Fruit fly (Drosophila melanogaster) whole organism: ENCODE data around the gene CG42445.

Source experiments
- CG8478 ChIP-seq: fragments of >200 bp; optimal IDR thresholded peaks from 2 replicates; lab custom pipeline; 2018; ENCODE audit warnings: inconsistent platforms
- Dll ChIP-seq: fragments of >200 bp; optimal IDR thresholded peaks from 2 replicates; lab custom pipeline; 2017
- EcR ChIP-seq, 2 experiments: fragments of >200 bp; optimal IDR thresholded peaks; 2 replicates each; lab custom pipeline; 2017; ENCODE audit warnings: missing biosample characterization in 2 of 2, missing genetic modification characterization in 2 of 2, missing genetic modification reagents in 2 of 2
- pan ChIP-seq: fragments of >200 bp; optimal IDR thresholded peaks from 2 replicates; lab custom pipeline; 2017
- psq ChIP-seq: fragments of >200 bp; optimal IDR thresholded peaks from 2 replicates; lab custom pipeline; 2017
- usp ChIP-seq: fragments of >200 bp; optimal IDR thresholded peaks from 2 replicates; lab custom pipeline; 2017; ENCODE audit warnings: missing biosample characterization, missing genetic modification characterization, mixed read lengths

Gene CG42445

DNA sequence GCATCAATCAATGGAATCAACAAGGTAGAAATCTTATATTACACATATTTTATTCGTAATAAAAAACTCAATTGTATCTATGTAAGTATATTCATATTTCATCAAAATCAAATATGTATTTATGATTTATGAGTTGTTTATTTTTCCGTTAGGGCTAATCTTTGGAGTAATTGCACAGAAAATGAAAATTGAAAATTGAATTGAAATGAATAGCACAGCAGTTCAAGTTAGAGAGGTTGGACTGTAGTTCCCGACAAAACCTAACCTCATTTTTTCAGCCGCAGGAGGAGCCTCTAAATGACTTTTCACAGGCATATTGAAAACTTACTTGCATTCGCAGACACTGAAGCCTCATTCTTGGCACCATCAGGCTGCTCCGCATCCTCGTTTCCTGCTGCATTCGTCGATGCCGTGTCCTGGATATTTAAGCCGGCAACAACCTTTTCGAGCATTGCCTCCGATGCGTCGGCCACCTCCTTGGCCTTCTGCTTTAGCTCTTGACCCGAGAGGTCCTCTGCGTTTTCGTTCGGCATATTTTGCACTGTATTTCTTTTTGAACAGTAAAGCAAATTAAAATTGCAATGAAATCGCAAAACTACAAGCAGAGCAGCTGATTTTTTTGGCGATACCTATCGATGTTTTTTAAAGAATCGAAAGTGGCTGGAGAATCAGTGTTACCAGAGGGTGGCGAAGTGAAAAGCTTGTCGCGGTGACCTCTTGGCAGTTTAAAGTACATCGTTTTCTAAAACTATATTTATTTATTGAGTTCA lies 19.3 kb upstream of the CG42445 start, which contains the start of gene Nmt:
Nmt (minus strand) TSS at position 635 of the 770 bp plus-strand sequence.
- TF ChIP-seq EcR (GFP tag; optimal IDR thresholded peaks at IDR 0.05; lab: Kevin White, UChicago) (no peak), psq (no peak), CG8478 (lab: Kevin White, UChicago) (no peak), usp (GFP tag; lab: Kevin White, UChicago) (no peak), pan (lab: Kevin White, UChicago) (no peak), Dll (lab: Kevin White, UChicago) (no peak)

DNA sequence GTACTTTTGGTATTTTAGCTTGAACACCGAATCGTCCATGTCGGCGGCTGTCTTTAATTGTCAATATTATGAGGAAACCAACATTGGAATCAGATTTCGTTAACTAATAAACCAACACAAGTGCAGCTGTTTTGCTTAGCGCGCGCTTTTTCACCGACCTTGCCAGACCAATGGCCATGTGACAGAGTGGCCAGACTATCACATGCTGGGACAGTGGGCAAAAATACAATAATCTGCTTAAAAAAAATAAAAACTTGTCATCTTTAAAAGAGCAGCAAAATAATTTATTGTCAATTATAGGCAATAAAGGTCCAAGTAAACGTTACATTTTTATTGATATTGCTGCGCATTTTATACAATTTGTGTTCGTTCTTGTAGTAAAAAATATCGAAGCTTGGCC lies 17.1 kb upstream of the CG42445 start, which contains the start of gene RecQ4:
RecQ4 (minus strand) TSS at position 161 of the 400 bp plus-strand sequence.
- TF ChIP-seq psq (no peak), Dll (lab: Kevin White, UChicago) (no peak), usp (GFP tag; lab: Kevin White, UChicago) (no peak), pan (lab: Kevin White, UChicago) (no peak), EcR (GFP tag; optimal IDR thresholded peaks at IDR 0.05; lab: Kevin White, UChicago) (no peak), CG8478 (lab: Kevin White, UChicago) (no peak)

DNA sequence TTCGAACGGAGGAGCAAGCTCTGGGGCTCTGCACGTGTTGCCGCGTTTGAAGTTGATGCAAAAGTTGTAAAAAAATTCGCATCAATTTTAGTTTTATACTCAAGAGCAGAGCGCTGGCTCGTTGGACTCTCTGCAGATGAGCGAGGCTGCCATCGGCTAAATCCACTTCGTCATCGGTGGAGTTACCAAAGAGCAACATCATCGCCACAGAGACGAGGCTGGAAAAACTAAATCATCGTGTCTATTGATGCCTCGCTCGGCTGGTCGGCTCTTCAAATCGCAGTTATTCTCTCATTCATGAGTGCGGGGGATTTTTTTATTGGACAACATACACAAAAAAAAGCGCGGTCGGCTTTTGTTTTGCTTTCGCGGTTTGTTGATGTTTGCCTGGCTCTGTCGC lies 6.7 kb upstream of the CG42445 start, which contains the start of gene CG13675:
CG13675 (minus strand) TSS at position 83 of the 400 bp plus-strand sequence.
- TF ChIP-seq pan (lab: Kevin White, UChicago) (no peak), psq (no peak), Dll (lab: Kevin White, UChicago) (no peak), usp (GFP tag; lab: Kevin White, UChicago) (no peak), EcR (GFP tag; optimal IDR thresholded peaks at IDR 0.05; lab: Kevin White, UChicago) (no peak), CG8478 (lab: Kevin White, UChicago) (no peak)

DNA sequence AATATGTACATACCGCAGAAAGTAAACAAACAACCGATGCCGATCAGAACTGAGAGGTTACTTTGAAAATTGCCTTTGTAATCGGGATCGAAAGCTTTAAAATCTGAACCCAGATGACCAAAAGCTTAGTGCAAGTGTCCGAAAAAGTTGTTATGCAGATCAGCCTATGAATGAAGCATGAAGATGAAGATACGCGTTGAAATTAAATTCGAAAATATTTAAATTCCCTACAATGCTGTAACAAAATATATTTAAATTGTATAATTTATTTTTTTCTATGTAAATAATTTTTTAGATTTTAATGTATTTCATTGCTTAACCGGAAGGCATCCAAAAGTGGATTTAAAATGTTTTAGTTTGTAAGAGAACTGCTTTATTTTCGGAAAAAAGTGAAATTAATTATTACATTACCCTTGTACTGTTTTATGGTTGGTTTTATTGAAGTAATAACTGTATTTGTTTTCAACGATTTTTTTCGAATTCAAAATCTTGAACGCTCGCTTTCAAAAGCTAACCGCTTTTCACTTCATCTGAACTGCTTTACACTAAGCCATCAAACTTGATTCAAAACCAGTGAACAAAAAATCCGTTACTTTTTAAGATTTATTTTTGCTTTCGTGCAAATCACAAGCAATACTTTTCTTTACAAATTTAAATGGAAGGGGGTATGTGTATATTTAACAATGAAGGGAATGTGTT lies 1.2 kb upstream of the CG42445 start, which contains the start of gene CG43886:
CG43886 (minus strand) TSS at position 51 of the 699 bp plus-strand sequence.
- TF ChIP-seq EcR (GFP tag; optimal IDR thresholded peaks at IDR 0.05; lab: Kevin White, UChicago): no peak
- TF ChIP-seq pan (lab: Kevin White, UChicago): no peak
- no peak for TF ChIP-seq psq
- no peak for TF ChIP-seq Dll (lab: Kevin White, UChicago)
- no peak for TF ChIP-seq usp (GFP tag; lab: Kevin White, UChicago)
- no peak for TF ChIP-seq CG8478 (lab: Kevin White, UChicago)

DNA sequence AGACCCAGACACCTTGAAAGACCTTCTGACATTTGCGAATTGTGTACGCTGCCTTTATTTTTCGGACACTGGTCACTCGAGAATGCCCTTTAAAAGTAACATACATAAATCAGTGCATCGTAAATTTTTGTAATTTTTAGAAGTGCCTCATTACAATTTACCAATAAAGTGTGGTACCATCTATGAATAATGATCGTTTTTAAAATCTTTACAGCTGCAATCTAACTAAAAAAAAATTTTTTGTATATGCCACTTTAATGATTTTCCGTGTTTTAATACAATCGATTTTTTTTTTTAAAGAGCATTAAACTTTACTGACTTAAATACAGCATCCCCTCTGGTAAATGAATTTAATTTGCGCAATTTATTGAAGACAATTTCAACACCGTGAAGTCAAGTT lies 1.6 kb downstream of the CG42445 start:
- no peak for TF ChIP-seq psq
- no peak for TF ChIP-seq pan (lab: Kevin White, UChicago)
- TF ChIP-seq EcR (GFP tag; optimal IDR thresholded peaks at IDR 0.05; lab: Kevin White, UChicago): no peak
- no peak for TF ChIP-seq usp (GFP tag; lab: Kevin White, UChicago)
- TF ChIP-seq Dll (lab: Kevin White, UChicago): no peak
- no peak for TF ChIP-seq CG8478 (lab: Kevin White, UChicago)

DNA sequence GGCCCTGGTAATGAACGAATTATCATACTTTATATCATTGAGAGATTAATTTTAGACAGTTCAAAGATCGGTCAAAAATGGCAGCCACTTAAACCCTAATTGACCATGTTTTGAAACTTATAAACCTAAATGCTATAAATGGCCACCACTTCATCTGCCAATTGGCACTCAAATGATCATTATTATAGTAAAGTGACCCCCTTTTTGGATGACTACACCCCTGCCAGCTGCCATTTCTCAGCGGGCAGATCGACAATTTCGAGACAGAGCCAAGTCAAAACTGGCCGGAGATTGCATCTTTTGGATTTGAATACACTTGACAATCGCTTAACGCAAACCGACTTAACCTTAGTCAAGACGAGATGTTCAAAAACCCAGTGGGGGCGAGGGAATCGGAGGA lies 2.5 kb downstream of the CG42445 start:
- TF ChIP-seq CG8478 (lab: Kevin White, UChicago): no peak
- TF ChIP-seq EcR (GFP tag; optimal IDR thresholded peaks at IDR 0.05; lab: Kevin White, UChicago): no peak
- TF ChIP-seq usp (GFP tag; lab: Kevin White, UChicago): no peak
- no peak for TF ChIP-seq Dll (lab: Kevin White, UChicago)
- TF ChIP-seq psq: no peak
- no peak for TF ChIP-seq pan (lab: Kevin White, UChicago)

DNA sequence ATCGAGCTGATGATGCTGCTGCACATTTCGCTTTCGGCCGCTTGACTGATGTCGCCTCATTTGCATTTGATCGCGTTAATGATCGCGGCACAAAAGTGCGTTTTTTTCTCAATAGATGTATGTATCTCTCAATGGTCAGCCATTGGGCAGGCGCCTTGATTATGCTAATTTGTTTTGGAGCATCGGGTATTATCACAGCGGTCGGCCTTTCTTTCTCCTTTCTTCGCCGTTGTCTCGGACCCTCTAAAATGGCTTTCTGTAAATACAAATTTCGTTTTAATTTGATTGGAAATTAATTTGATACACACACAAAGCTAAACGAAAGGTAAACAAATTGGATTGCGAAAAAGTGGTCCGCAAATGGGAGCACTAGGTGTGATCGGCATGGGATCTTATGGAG lies 3.4 kb downstream of the CG42445 start:
- TF ChIP-seq EcR (GFP tag; optimal IDR thresholded peaks at IDR 0.05; lab: Kevin White, UChicago) (no peak), Dll (lab: Kevin White, UChicago) (no peak)

DNA sequence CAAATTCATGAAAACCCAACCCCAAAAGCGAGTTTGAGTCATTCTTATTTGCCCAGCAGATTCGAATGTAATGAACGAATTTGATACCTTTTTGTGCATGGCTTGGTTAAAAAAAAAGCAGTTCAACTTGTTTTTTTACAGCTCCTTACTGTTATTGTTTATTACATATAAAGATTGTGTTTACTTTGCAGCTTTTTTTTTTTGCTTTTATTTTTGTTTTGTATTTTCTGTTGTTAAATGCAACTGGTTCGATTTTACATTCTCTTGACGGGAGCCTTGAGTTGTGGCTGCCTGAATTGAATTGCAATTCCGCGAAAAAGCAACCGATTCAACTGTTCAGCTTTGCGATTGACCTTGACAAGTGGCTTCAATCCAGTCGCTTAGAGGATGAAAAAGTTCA lies 4.2 kb downstream of the CG42445 start:
- no peak for TF ChIP-seq CG8478 (lab: Kevin White, UChicago)
- TF ChIP-seq psq: no peak
- no peak for TF ChIP-seq pan (lab: Kevin White, UChicago)
- no peak for TF ChIP-seq Dll (lab: Kevin White, UChicago)
- TF ChIP-seq EcR (GFP tag; optimal IDR thresholded peaks at IDR 0.05; lab: Kevin White, UChicago): no peak
- no peak for TF ChIP-seq usp (GFP tag; lab: Kevin White, UChicago)

DNA sequence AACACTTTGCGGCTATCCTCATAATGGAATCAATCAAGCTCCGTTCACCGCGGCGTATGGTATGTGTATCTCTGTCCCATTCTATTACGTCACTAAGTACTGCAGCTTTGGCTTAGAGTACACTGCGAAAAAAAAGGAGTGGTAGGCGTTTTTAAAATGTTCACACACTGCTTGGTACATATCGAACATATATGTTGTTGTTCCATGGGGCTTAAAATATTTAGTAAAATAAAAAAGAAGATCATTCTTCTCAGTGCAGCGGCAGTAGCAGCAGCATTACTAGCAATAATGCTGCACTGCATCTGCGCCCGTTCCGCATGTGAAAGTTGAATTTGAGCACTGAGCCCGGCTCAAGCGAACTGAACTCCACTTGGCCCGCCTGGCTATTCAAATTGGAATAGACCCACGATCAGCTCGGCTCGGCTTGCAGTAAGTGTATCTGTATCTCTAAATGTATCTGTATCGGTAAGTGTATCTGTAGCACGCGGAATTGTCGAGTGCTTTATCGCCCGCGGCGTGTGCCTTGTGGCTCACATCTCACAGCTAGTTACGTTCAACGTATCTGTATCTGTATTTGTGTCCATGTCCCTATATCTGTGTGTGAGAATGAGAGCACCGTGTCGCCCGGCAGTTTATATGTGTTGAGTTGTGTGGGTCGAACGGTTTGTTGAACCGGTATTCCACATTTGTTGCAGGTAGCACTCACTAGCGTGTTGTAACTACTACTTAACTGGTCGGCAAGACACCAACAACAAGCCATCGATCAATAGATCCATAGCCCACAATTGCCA lies 5.3 kb downstream of the CG42445 start:
- TF ChIP-seq Dll (lab: Kevin White, UChicago) (no peak), usp (GFP tag; lab: Kevin White, UChicago) (no peak), CG8478 (lab: Kevin White, UChicago) (no peak), pan (lab: Kevin White, UChicago) (no peak), EcR (GFP tag; optimal IDR thresholded peaks at IDR 0.05; lab: Kevin White, UChicago) (no peak), psq (no peak)

DNA sequence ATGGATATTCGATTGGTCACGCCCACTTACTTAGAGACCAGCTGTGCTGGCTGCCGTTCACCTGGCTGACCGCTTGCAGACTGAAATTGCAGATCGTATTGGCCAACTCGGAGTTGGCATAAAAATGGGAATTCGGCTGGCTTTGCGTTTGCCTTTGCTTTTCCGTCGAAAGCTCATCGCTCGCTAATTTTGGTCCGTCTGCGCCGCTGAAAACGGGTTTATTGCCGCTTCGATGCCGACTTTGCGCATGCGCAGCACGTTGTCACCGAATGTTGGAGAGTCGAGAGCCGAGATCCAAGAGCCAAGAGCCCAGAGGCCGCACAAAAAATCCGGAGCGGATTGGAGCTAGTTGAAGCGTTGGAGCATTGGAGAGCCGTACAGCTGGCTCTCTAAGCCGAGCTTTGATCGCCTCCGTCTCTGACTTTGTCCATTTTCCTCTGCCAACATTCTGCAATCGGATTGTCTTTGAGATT lies 6.9 kb downstream of the CG42445 start, which contains the start of gene CG13676:
CG13676 (minus strand) TSS at position 87 of the 473 bp plus-strand sequence.
- TF ChIP-seq EcR (GFP tag; optimal IDR thresholded peaks at IDR 0.05; lab: Kevin White, UChicago) (no peak), Dll (lab: Kevin White, UChicago) (no peak), pan (lab: Kevin White, UChicago) (no peak), usp (GFP tag; lab: Kevin White, UChicago) (no peak)
